Worm (Caenorhabditis elegans) whole organism, L2 larva: ENCODE results near the gene pud-3.

ENCODE experiments used
- F13H6.1 ChIP-seq: sonication (generic microtip); optimal IDR thresholded peaks from 2 replicates; lab custom pipeline; 2016; ENCODE audit warnings: missing genetic modification characterization, missing compliant biosample characterization
- R02D3.7 ChIP-seq: fragments of 150-350 bp; optimal IDR thresholded peaks from 2 replicates; lab custom pipeline; 2014; ENCODE audit warnings: missing biosample characterization, missing genetic modification characterization
- ceh-82 ChIP-seq: fragments of 150-350 bp; optimal IDR thresholded peaks from 2 replicates; lab custom pipeline; 2014; ENCODE audit warnings: missing biosample characterization, missing genetic modification characterization
- egl-27 ChIP-seq: sonication (generic microtip); optimal IDR thresholded peaks from 3 replicates; lab custom pipeline; 2017; ENCODE audit warnings: missing biosample characterization, missing genetic modification reagents, missing genetic modification characterization
- lin-13 ChIP-seq: fragments of 150-350 bp; optimal IDR thresholded peaks from 2 replicates; lab custom pipeline; 2014; ENCODE audit warnings: missing biosample characterization, missing genetic modification reagents, missing genetic modification characterization
- mab-5 ChIP-seq: fragments of 150-350 bp; optimal IDR thresholded peaks from 2 replicates; lab custom pipeline; 2014; ENCODE audit warnings: missing biosample characterization, missing genetic modification characterization
- nhr-237 ChIP-seq: fragments of 150-350 bp; optimal IDR thresholded peaks from 2 replicates; lab custom pipeline; 2014; ENCODE audit warnings: missing biosample characterization, missing genetic modification characterization
- nhr-77 ChIP-seq: fragments of 150-350 bp; optimal IDR thresholded peaks from 2 replicates; lab custom pipeline; 2014; ENCODE audit warnings: missing biosample characterization, missing genetic modification characterization
- skn-1 ChIP-seq: sonication (generic microtip); optimal IDR thresholded peaks from 2 replicates; lab custom pipeline; 2017; ENCODE audit warnings: missing biosample characterization, missing genetic modification characterization

ce11 chrV:2285107-2285506 lies 39.8 kb downstream of the pud-3 start, which contains the start of gene nhr-227:
- TF ChIP-seq egl-27 (tag; lab: Kevin White, UChicago) (no peak), mab-5 (no peak), R02D3.7 (tag; lab: Kevin White, UChicago) (no peak), lin-13 (no peak), F13H6.1 (tag; lab: Kevin White, UChicago) (no peak), skn-1 (tag; lab: Kevin White, UChicago) (no peak), nhr-237 (tag; lab: Kevin White, UChicago) (no peak), ceh-82 (tag; lab: Kevin White, UChicago) (no peak), nhr-77 (tag; lab: Kevin White, UChicago) (no peak)
